Fruit fly (Drosophila melanogaster) S2 (cell line): Measurements from ENCODE around the gene CG6739.

Experiments used
- CG8478 ChIP-seq: fragments of >200 bp; optimal IDR thresholded peaks from 2 replicates; lab custom pipeline; 2018
- CTCF ChIP-seq, 2 experiments: fragments of >200 bp; optimal IDR thresholded peaks; 2 replicates each; lab custom pipeline; 2018

DNA sequence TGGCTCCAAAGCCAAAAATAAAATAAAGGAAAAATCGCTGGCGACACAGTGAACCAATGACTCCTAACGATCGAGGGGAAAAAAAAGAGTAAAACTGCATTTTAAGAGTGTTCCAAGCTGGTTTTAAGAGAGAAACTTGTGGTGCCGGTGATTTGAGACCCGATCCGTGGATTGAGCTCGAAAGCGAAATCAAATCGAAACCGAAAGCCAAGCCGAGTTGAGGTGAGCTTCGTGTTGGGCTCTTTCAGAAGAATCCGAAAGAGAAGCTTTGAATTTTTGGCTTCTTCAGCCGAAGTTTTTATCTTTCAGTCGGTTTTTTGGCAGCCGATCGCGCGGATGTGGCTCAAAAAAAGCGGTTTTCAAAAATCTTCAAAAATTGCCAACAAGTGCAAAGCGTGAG, at the start of gene CG6739:
- TF ChIP-seq CG8478 (lab: Kevin White, UChicago) (no peak), CTCF (optimal IDR thresholded peaks at IDR 0.05; lab: Kevin White, UChicago) (no peak)
